Worm (Caenorhabditis elegans) whole organism, dauer: ENCODE results near the gene srh-18.

Source experiments
- unc-62 ChIP-seq: sonication (generic microtip); optimal IDR thresholded peaks from 2 replicates; lab custom pipeline; 2017; ENCODE audit warnings: missing biosample characterization, missing genetic modification reagents, missing genetic modification characterization

The srh-18 gene

ce11 chrV:13339633-13340290 is 21.5 kb downstream of the srh-18 start, which contains the start of the genes str-4 and lgc-48:
str-4 (minus strand) TSS chrV:13339733.
lgc-48 (plus strand) TSS chrV:13340240.
- no peak for TF ChIP-seq unc-62 (GFP tag; lab: Kevin White, UChicago)

- TF ChIP-seq unc-62 (GFP tag; lab: Kevin White, UChicago): no peak
Measured at ce11 chrV:13342235-13342634, 24.0 kb downstream of the srh-18 start.

- TF ChIP-seq unc-62 (GFP tag; lab: Kevin White, UChicago): no peak
Measured at ce11 chrV:13345867-13346328, 27.6 kb downstream of the srh-18 start, which contains the start of gene twk-43. twk-43 (plus strand) TSS chrV:13346278.

- no peak for TF ChIP-seq unc-62 (GFP tag; lab: Kevin White, UChicago)
Measured at ce11 chrV:13350302-13350701, 32.0 kb downstream of the srh-18 start.

ce11 chrV:13351773-13352172 is 33.5 kb downstream of the srh-18 start:
- no peak for TF ChIP-seq unc-62 (GFP tag; lab: Kevin White, UChicago)

ce11 chrV:13352415-13352814 is 34.2 kb downstream of the srh-18 start:
- TF ChIP-seq unc-62 (GFP tag; lab: Kevin White, UChicago): no peak

ce11 chrV:13356210-13356609 is 38.0 kb downstream of the srh-18 start:
- no peak for TF ChIP-seq unc-62 (GFP tag; lab: Kevin White, UChicago)

- TF ChIP-seq unc-62 (GFP tag; lab: Kevin White, UChicago): no peak
Measured at ce11 chrV:13357652-13358281, 39.5 kb downstream of the srh-18 start, which contains the start of gene F32H5.1. F32H5.1 (minus strand) TSS chrV:13358037.

ce11 chrV:13358823-13359592 is 40.8 kb downstream of the srh-18 start, which contains the start of gene F32H5.3:
F32H5.3 (plus strand) TSS chrV:13359335.
- no peak for TF ChIP-seq unc-62 (GFP tag; lab: Kevin White, UChicago)

ce11 chrV:13360254-13360653 is 42.0 kb downstream of the srh-18 start, which contains the start of gene F32H5.4:
F32H5.4 (plus strand) TSS chrV:13360554.
- TF ChIP-seq unc-62 (GFP tag; lab: Kevin White, UChicago): no peak

- no peak for TF ChIP-seq unc-62 (GFP tag; lab: Kevin White, UChicago)
Measured at ce11 chrV:13363415-13363814, 45.2 kb downstream of the srh-18 start, which contains the start of gene srg-46. srg-46 (plus strand) TSS chrV:13363715.

ce11 chrV:13364227-13364626 is 46.0 kb downstream of the srh-18 start:
- TF ChIP-seq unc-62 (GFP tag; lab: Kevin White, UChicago): no peak

ce11 chrV:13366488-13366887 is 48.2 kb downstream of the srh-18 start:
- no peak for TF ChIP-seq unc-62 (GFP tag; lab: Kevin White, UChicago)

- TF ChIP-seq unc-62 (GFP tag; lab: Kevin White, UChicago): no peak
Measured at ce11 chrV:13367024-13367423, 48.8 kb downstream of the srh-18 start, which contains the start of gene srx-125. srx-125 (plus strand) TSS chrV:13367324.

- TF ChIP-seq unc-62 (GFP tag; lab: Kevin White, UChicago): no peak
Measured at ce11 chrV:13369663-13370062, 51.4 kb downstream of the srh-18 start.
